Worm (Caenorhabditis elegans) whole organism, late embryonic: Measurements from ENCODE around the gene rme-1.
A peak's percentile ranks its signal among the peaks of the same experiment; 100 is the strongest.

Experiments
- C08G9.2 ChIP-seq: sonication (generic microtip); optimal IDR thresholded peaks from 2 replicates; lab custom pipeline; 2016; ENCODE audit warnings: mild to moderate bottlenecking, missing genetic modification characterization, moderate library complexity, missing compliant biosample characterization
- C38D4.7 ChIP-seq: fragments of 200-800 bp; sonication (Bioruptor generic); optimal IDR thresholded peaks from 2 replicates; lab custom pipeline; 2018; ENCODE audit warnings: mild to moderate bottlenecking, missing genetic modification characterization, moderate library complexity, missing compliant biosample characterization
- F13H6.1 ChIP-seq: sonication (generic microtip); optimal IDR thresholded peaks from 2 replicates; lab custom pipeline; 2016; ENCODE audit warnings: missing genetic modification characterization, missing compliant biosample characterization
- K02D7.2 ChIP-seq: sonication (generic microtip); optimal IDR thresholded peaks from 2 replicates; lab custom pipeline; 2017; ENCODE audit warnings: mild to moderate bottlenecking, missing genetic modification characterization, missing compliant biosample characterization
- K09A11.1 ChIP-seq: sonication (generic microtip); optimal IDR thresholded peaks from 2 replicates; lab custom pipeline; 2017; ENCODE audit warnings: antibody characterized with exemption, mild to moderate bottlenecking, missing genetic modification characterization, missing compliant biosample characterization; ENCODE audit not compliant: insufficient read depth
- T23F11.4 ChIP-seq: fragments of 200-800 bp; sonication (Bioruptor generic); optimal IDR thresholded peaks from 2 replicates; lab custom pipeline; 2018; ENCODE audit warnings: mild to moderate bottlenecking, missing genetic modification characterization, missing compliant biosample characterization
- Y22D7AL.16 ChIP-seq: sonication (generic microtip); optimal IDR thresholded peaks from 2 replicates; lab custom pipeline; 2016; ENCODE audit warnings: missing genetic modification characterization, missing compliant biosample characterization
- ama-1 ChIP-seq: fragments of 150-350 bp; optimal IDR thresholded peaks from 2 replicates; lab custom pipeline; 2014
- ceh-14 ChIP-seq: sonication (generic microtip); optimal IDR thresholded peaks from 2 replicates; lab custom pipeline; 2016; ENCODE audit warnings: missing genotype, missing genetic modification characterization, missing compliant biosample characterization
- ceh-18 ChIP-seq: sonication (generic microtip); optimal IDR thresholded peaks from 2 replicates; lab custom pipeline; 2016; ENCODE audit warnings: missing genetic modification characterization, missing compliant biosample characterization
- ceh-19 ChIP-seq: fragments of 200-800 bp; sonication (Bioruptor generic); optimal IDR thresholded peaks from 2 replicates; lab custom pipeline; 2018; ENCODE audit warnings: mild to moderate bottlenecking, missing genetic modification characterization, missing compliant biosample characterization
- ceh-2 ChIP-seq: sonication (generic microtip); optimal IDR thresholded peaks from 2 replicates; lab custom pipeline; 2016; ENCODE audit warnings: missing genotype, missing genetic modification characterization, missing compliant biosample characterization
- ceh-22 ChIP-seq: sonication (generic microtip); optimal IDR thresholded peaks from 2 replicates; lab custom pipeline; 2017; ENCODE audit warnings: missing biosample characterization, missing genetic modification characterization
- ceh-24 ChIP-seq: sonication (generic microtip); optimal IDR thresholded peaks from 2 replicates; lab custom pipeline; 2016; ENCODE audit warnings: mild to moderate bottlenecking, missing genetic modification characterization, missing compliant biosample characterization
- ceh-31 ChIP-seq: sonication (generic microtip); optimal IDR thresholded peaks from 2 replicates; lab custom pipeline; 2016; ENCODE audit warnings: missing genetic modification characterization, missing compliant biosample characterization
- ceh-34 ChIP-seq: sonication (generic microtip); optimal IDR thresholded peaks from 2 replicates; lab custom pipeline; 2016; ENCODE audit warnings: mild to moderate bottlenecking, missing genetic modification characterization, missing compliant biosample characterization
- ceh-45 ChIP-seq: fragments of 200-800 bp; sonication (Bioruptor generic); IDR thresholded peaks from 2 replicates; pipeline ENCODE4 v1.3.6; 2022; ENCODE audit warnings: missing genetic modification reagents, missing genetic modification characterization, missing compliant biosample characterization
- che-1 ChIP-seq: sonication (generic microtip); optimal IDR thresholded peaks from 2 replicates; lab custom pipeline; 2016; ENCODE audit warnings: mild to moderate bottlenecking, missing genetic modification characterization, missing compliant biosample characterization
- ets-4 ChIP-seq: sonication (generic microtip); optimal IDR thresholded peaks from 2 replicates; lab custom pipeline; 2016; ENCODE audit warnings: missing genetic modification characterization, missing compliant biosample characterization
- eyg-1 ChIP-seq: sonication (generic microtip); optimal IDR thresholded peaks from 2 replicates; lab custom pipeline; 2016; ENCODE audit warnings: missing genotype, missing genetic modification characterization, missing compliant biosample characterization
- gmeb-2 ChIP-seq: sonication (generic microtip); optimal IDR thresholded peaks from 2 replicates; lab custom pipeline; 2016; ENCODE audit warnings: missing genetic modification characterization, inconsistent platforms, missing compliant biosample characterization
- hlh-15 ChIP-seq: sonication (generic microtip); optimal IDR thresholded peaks from 2 replicates; lab custom pipeline; 2016; ENCODE audit warnings: missing genetic modification characterization, missing compliant biosample characterization
- hlh-30 ChIP-seq: sonication (generic microtip); optimal IDR thresholded peaks from 2 replicates; lab custom pipeline; 2017; ENCODE audit warnings: antibody characterized with exemption, missing genetic modification characterization, missing compliant biosample characterization; ENCODE audit not compliant: insufficient read depth
- hlh-6 ChIP-seq: sonication (generic microtip); optimal IDR thresholded peaks from 2 replicates; lab custom pipeline; 2016; ENCODE audit warnings: missing genotype, missing genetic modification characterization, missing compliant biosample characterization
- hlh-8 ChIP-seq: sonication (generic microtip); optimal IDR thresholded peaks from 2 replicates; lab custom pipeline; 2016; ENCODE audit warnings: missing genotype, missing genetic modification characterization, missing compliant biosample characterization
- madf-2 ChIP-seq: sonication (generic microtip); optimal IDR thresholded peaks from 2 replicates; lab custom pipeline; 2017; ENCODE audit warnings: missing genetic modification characterization, missing compliant biosample characterization
- nfya-1 ChIP-seq: sonication (generic microtip); optimal IDR thresholded peaks from 2 replicates; lab custom pipeline; 2017; ENCODE audit warnings: missing genetic modification characterization, mild to moderate bottlenecking, missing compliant biosample characterization, antibody characterized with exemption, moderate library complexity
- nhr-11 ChIP-seq: fragments of 150-350 bp; optimal IDR thresholded peaks from 2 replicates; lab custom pipeline; 2014; ENCODE audit warnings: missing biosample characterization, missing genetic modification characterization
- nhr-232 ChIP-seq: sonication (generic microtip); optimal IDR thresholded peaks from 2 replicates; lab custom pipeline; 2016; ENCODE audit warnings: missing genetic modification characterization, missing compliant biosample characterization
- npax-4 ChIP-seq: sonication (generic microtip); optimal IDR thresholded peaks from 2 replicates; lab custom pipeline; 2016; ENCODE audit warnings: missing genetic modification characterization, missing compliant biosample characterization
- odd-2 ChIP-seq: sonication (generic microtip); optimal IDR thresholded peaks from 2 replicates; lab custom pipeline; 2017; ENCODE audit warnings: antibody characterized with exemption, mild to moderate bottlenecking, missing genetic modification characterization, missing compliant biosample characterization
- pag-3 ChIP-seq: sonication (generic microtip); optimal IDR thresholded peaks from 2 replicates; lab custom pipeline; 2016; ENCODE audit warnings: missing compliant biosample characterization, missing genetic modification characterization, borderline replicate concordance
- pat-9 ChIP-seq: fragments of 200-800 bp; sonication (Bioruptor generic); optimal IDR thresholded peaks from 2 replicates; lab custom pipeline; 2018; ENCODE audit warnings: mild to moderate bottlenecking, missing genetic modification characterization, moderate library complexity, missing compliant biosample characterization
- pax-1 ChIP-seq: fragments of 150-350 bp; optimal IDR thresholded peaks from 2 replicates; lab custom pipeline; 2014; ENCODE audit warnings: missing biosample characterization, missing genetic modification characterization
- pha-2 ChIP-seq: sonication (generic microtip); optimal IDR thresholded peaks from 2 replicates; lab custom pipeline; 2017; ENCODE audit warnings: mild to moderate bottlenecking, missing genetic modification characterization, missing compliant biosample characterization
- pha-4 ChIP-seq: fragments of 150-350 bp; optimal IDR thresholded peaks from 2 replicates; lab custom pipeline; 2018; ENCODE audit warnings: missing biosample characterization, missing genetic modification reagents, missing genetic modification characterization
- pqm-1 ChIP-seq: sonication (generic microtip); optimal IDR thresholded peaks from 2 replicates; lab custom pipeline; 2016; ENCODE audit warnings: missing genetic modification characterization, missing compliant biosample characterization
- ref-2 ChIP-seq: sonication (generic microtip); optimal IDR thresholded peaks from 2 replicates; lab custom pipeline; 2016; ENCODE audit warnings: missing genetic modification characterization, missing compliant biosample characterization
- sox-2 ChIP-seq: fragments of 200-800 bp; sonication (Bioruptor generic); IDR thresholded peaks from 2 replicates; pipeline ENCODE4 v1.3.6; 2022; ENCODE audit warnings: missing genetic modification reagents, missing genetic modification characterization, missing compliant biosample characterization
- sox-4 ChIP-seq: sonication (generic microtip); optimal IDR thresholded peaks from 2 replicates; lab custom pipeline; 2017; ENCODE audit warnings: mild to moderate bottlenecking, missing genetic modification characterization, inconsistent platforms, missing compliant biosample characterization
- tbx-7 ChIP-seq: sonication (generic microtip); optimal IDR thresholded peaks from 2 replicates; lab custom pipeline; 2016; ENCODE audit warnings: missing genotype, missing genetic modification characterization, missing compliant biosample characterization
- ttx-3 ChIP-seq: sonication (generic microtip); optimal IDR thresholded peaks from 2 replicates; lab custom pipeline; 2016; ENCODE audit warnings: missing genetic modification reagents, missing genetic modification characterization, missing compliant biosample characterization
- unc-3 ChIP-seq, 2 experiments: fragments of 200-800 bp in 1 of 2; sonication (Bioruptor generic) in 1 of 2; sonication (generic microtip) in 1 of 2; conservative IDR thresholded peaks in 1 of 2; optimal IDR thresholded peaks in 1 of 2; 2 replicates each; pipeline versions ENCODE4 v1.3.6 to Lab custom; 2016 to 2022; ENCODE audit warnings: missing compliant biosample characterization in 2 of 2, missing genetic modification characterization in 2 of 2, missing genetic modification reagents in 1 of 2
- unc-42 ChIP-seq: sonication (generic microtip); optimal IDR thresholded peaks from 2 replicates; lab custom pipeline; 2016; ENCODE audit warnings: missing genotype, missing genetic modification characterization, missing compliant biosample characterization
- unc-55 ChIP-seq: sonication (generic microtip); optimal IDR thresholded peaks from 2 replicates; lab custom pipeline; 2017; ENCODE audit warnings: missing biosample characterization, missing genetic modification reagents, missing genetic modification characterization
- zip-5 ChIP-seq: sonication (generic microtip); optimal IDR thresholded peaks from 2 replicates; lab custom pipeline; 2016; ENCODE audit warnings: missing genetic modification characterization, missing compliant biosample characterization
- ztf-16 ChIP-seq: sonication (generic microtip); optimal IDR thresholded peaks from 2 replicates; lab custom pipeline; 2017; ENCODE audit warnings: missing genetic modification characterization, missing compliant biosample characterization

rme-1 gene

ce11 chrV:6227326-6228246 is 18.9 kb downstream of the rme-1 start (continued):
- TF ChIP-seq ceh-34 (tag; lab: Kevin White, UChicago) (peak; percentile 98), sox-2 (GFP tag; lab: Robert Waterston, UW) (no peak; the same call in none of the 2 replicates), pat-9 (peak; percentile 61), unc-3 (GFP tag; conservative IDR thresholded peaks at IDR 0.05; lab: Robert Waterston, UW) (no peak; the same call in 1 of the 2 replicates), unc-3 (tag; optimal IDR thresholded peaks at IDR 0.05; lab: Kevin White, UChicago) (no peak), ama-1 (peak; percentile 91), T23F11.4 (GFP tag; lab: Kevin White, UChicago) (peak; percentile 35), ref-2 (peak; percentile 94), hlh-30 (tag; lab: Kevin White, UChicago) (peak; percentile 91), zip-5 (tag; lab: Kevin White, UChicago) (peak; percentile 8), K02D7.2 (no peak), eyg-1 (tag; lab: Kevin White, UChicago) (peak; percentile 31), hlh-8 (tag; lab: Kevin White, UChicago) (peak; percentile 88), ets-4 (tag; lab: Kevin White, UChicago) (peak; percentile 42), pqm-1 (peak; percentile 48), Y22D7AL.16 (tag; lab: Kevin White, UChicago) (no peak), npax-4 (tag; lab: Kevin White, UChicago) (no peak), ceh-19 (GFP tag; lab: Kevin White, UChicago) (peak; percentile 17), pha-2 (peak; percentile 62), ceh-18 (peak; percentile 98), hlh-15 (tag; lab: Kevin White, UChicago) (no peak), nfya-1 (tag; lab: Kevin White, UChicago) (peak; percentile 92), nhr-11 (tag; lab: Kevin White, UChicago) (no peak), ttx-3 (tag; lab: Kevin White, UChicago) (no peak), pax-1 (tag; lab: Kevin White, UChicago) (peak; percentile 47), ceh-2 (peak; percentile 71), sox-4 (tag; lab: Kevin White, UChicago) (peak; percentile 41), che-1 (tag; lab: Kevin White, UChicago) (no peak), F13H6.1 (tag; lab: Kevin White, UChicago) (peak; percentile 84), madf-2 (tag; lab: Kevin White, UChicago) (peak; percentile 50), gmeb-2 (tag; lab: Kevin White, UChicago) (no peak), nhr-232 (tag; lab: Kevin White, UChicago) (no peak), pag-3 (tag; lab: Kevin White, UChicago) (no peak), ceh-31 (tag; lab: Kevin White, UChicago) (peak; percentile 96)

ce11 chrV:6228400-6228895 is 19.8 kb downstream of the rme-1 start:
- TF ChIP-seq ceh-2 (no peak), ceh-14 (tag; lab: Kevin White, UChicago) (no peak), ceh-18 (no peak), hlh-15 (tag; lab: Kevin White, UChicago) (no peak), unc-55 (peak; percentile 1), pat-9 (no peak), sox-4 (tag; lab: Kevin White, UChicago) (no peak), ceh-45 (GFP tag; lab: Robert Waterston, UW) (no peak), ttx-3 (tag; lab: Kevin White, UChicago) (no peak), unc-42 (peak; percentile 7), C38D4.7 (GFP tag; lab: Kevin White, UChicago) (no peak), tbx-7 (no peak), K02D7.2 (no peak), C08G9.2 (tag; lab: Kevin White, UChicago) (no peak), nfya-1 (tag; lab: Kevin White, UChicago) (peak; percentile 54), hlh-30 (tag; lab: Kevin White, UChicago) (peak; percentile 51), K09A11.1 (no peak), pha-4 (no peak), ceh-24 (tag; lab: Kevin White, UChicago) (no peak), ceh-22 (tag; lab: Kevin White, UChicago) (peak; percentile 10), ref-2 (no peak), odd-2 (tag; lab: Kevin White, UChicago) (no peak), hlh-6 (no peak), ztf-16 (tag; lab: Kevin White, UChicago) (no peak)
